Fruit fly (Drosophila melanogaster) whole organism, embryonic: ENCODE results near the gene ft.

ENCODE experiments used
- B-H2 ChIP-seq: fragments of 200-800 bp; sonication (Bioruptor generic); optimal IDR thresholded peaks from 2 replicates; lab custom pipeline; 2018; ENCODE audit warnings: missing biosample characterization, mild to moderate bottlenecking, missing genetic modification characterization
- BEAF-32 ChIP-seq: fragments of 200-800 bp; sonication (Bioruptor generic); optimal IDR thresholded peaks from 3 replicates; lab custom pipeline; 2017; ENCODE audit warnings: missing biosample characterization, missing genetic modification characterization, mild to moderate bottlenecking, moderate library complexity, missing genetic modification reagents
- Bteb2 ChIP-seq: fragments of 200-800 bp; sonication (Bioruptor generic); optimal IDR thresholded peaks from 2 replicates; lab custom pipeline; 2016; ENCODE audit warnings: missing biosample characterization, missing genetic modification characterization
- CG11093 ChIP-seq: fragments of 200-800 bp; sonication (Bioruptor generic); IDR thresholded peaks from 3 replicates; pipeline ENCODE4 v1.3.6; 2022; ENCODE audit warnings: missing biosample characterization, missing genetic modification characterization
- CG13287 ChIP-seq: fragments of 200-800 bp; sonication (Bioruptor generic); IDR thresholded peaks from 2 replicates; pipeline ENCODE4 v1.3.6; 2022; ENCODE audit warnings: missing biosample characterization, missing genetic modification characterization; ENCODE audit not compliant: partially characterized antibody
- CG14050 ChIP-seq: fragments of 200-800 bp; sonication (Bioruptor generic); IDR thresholded peaks from 3 replicates; pipeline ENCODE4 v1.3.6; 2022; ENCODE audit warnings: missing biosample characterization, missing genetic modification characterization
- CG15011 ChIP-seq: fragments of 200-800 bp; sonication (Bioruptor generic); optimal IDR thresholded peaks from 3 replicates; lab custom pipeline; 2018; ENCODE audit warnings: missing biosample characterization, mild to moderate bottlenecking, missing genetic modification characterization
- CG15514 ChIP-seq: fragments of 200-800 bp; sonication (Bioruptor generic); optimal IDR thresholded peaks from 3 replicates; lab custom pipeline; 2017; ENCODE audit warnings: missing biosample characterization, missing genetic modification characterization, mild to moderate bottlenecking, moderate library complexity, missing genetic modification reagents
- CG1602 ChIP-seq: fragments of 200-800 bp; sonication (Bioruptor generic); optimal IDR thresholded peaks from 3 replicates; lab custom pipeline; 2016; ENCODE audit warnings: missing biosample characterization, missing genetic modification characterization
- CG16779 ChIP-seq: fragments of 200-800 bp; sonication (Bioruptor generic); IDR thresholded peaks from 2 replicates; pipeline ENCODE4 v1.3.6; 2022; ENCODE audit warnings: missing biosample characterization, missing genetic modification characterization
- CG16813 ChIP-seq: fragments of 200-800 bp; sonication (Bioruptor generic); IDR thresholded peaks from 3 replicates; pipeline ENCODE4 v1.3.6; 2022; ENCODE audit warnings: missing biosample characterization, missing genetic modification characterization; ENCODE audit not compliant: partially characterized antibody
- CG17385 ChIP-seq: fragments of 200-800 bp; sonication (Bioruptor generic); optimal IDR thresholded peaks from 3 replicates; lab custom pipeline; 2018; ENCODE audit warnings: missing biosample characterization, mild to moderate bottlenecking, missing genetic modification characterization
- CG2889 ChIP-seq: fragments of 200-800 bp; sonication (Bioruptor generic); IDR thresholded peaks from 3 replicates; pipeline ENCODE4 v1.3.6; 2022; ENCODE audit warnings: missing biosample characterization, missing genetic modification characterization
- CG32532 ChIP-seq: fragments of 200-800 bp; sonication (Bioruptor generic); IDR thresholded peaks from 2 replicates; pipeline ENCODE4 v1.3.6; 2022; ENCODE audit warnings: missing biosample characterization, missing genetic modification characterization
- CG3847 ChIP-seq: fragments of 200-800 bp; sonication (Bioruptor generic); IDR thresholded peaks from 2 replicates; pipeline ENCODE4 v1.3.6; 2022; ENCODE audit warnings: missing biosample characterization, missing genetic modification characterization
- CG4282 ChIP-seq: fragments of 200-800 bp; sonication (Bioruptor generic); optimal IDR thresholded peaks from 2 replicates; lab custom pipeline; 2016; ENCODE audit warnings: missing biosample characterization, missing genetic modification characterization
- CG4424 ChIP-seq: fragments of 200-800 bp; sonication (Bioruptor generic); optimal IDR thresholded peaks from 3 replicates; lab custom pipeline; 2016; ENCODE audit warnings: missing biosample characterization, missing genetic modification characterization
- CG6854 ChIP-seq: fragments of 200-800 bp; sonication (Bioruptor generic); optimal IDR thresholded peaks from 3 replicates; lab custom pipeline; 2017; ENCODE audit warnings: missing biosample characterization, mild to moderate bottlenecking, missing genetic modification characterization
- CG7786 ChIP-seq: fragments of 200-800 bp; sonication (Bioruptor generic); optimal IDR thresholded peaks from 2 replicates; lab custom pipeline; 2016; ENCODE audit warnings: missing biosample characterization, missing genetic modification characterization
- CG7839 ChIP-seq: fragments of 200-800 bp; sonication (Bioruptor generic); optimal IDR thresholded peaks from 3 replicates; lab custom pipeline; 2018; ENCODE audit warnings: missing biosample characterization, mild to moderate bottlenecking, missing genetic modification characterization, moderate library complexity
- CG8388 ChIP-seq: fragments of 200-800 bp; sonication (Bioruptor generic); optimal IDR thresholded peaks from 2 replicates; lab custom pipeline; 2019; ENCODE audit warnings: missing biosample characterization, mild to moderate bottlenecking, missing genetic modification characterization, moderate library complexity
- CG9215 ChIP-seq: fragments of 200-800 bp; sonication (Bioruptor generic); IDR thresholded peaks from 2 replicates; pipeline ENCODE4 v1.3.6; 2022; ENCODE audit warnings: missing biosample characterization, missing genetic modification characterization
- CTCF ChIP-seq: fragments of 200-800 bp; sonication (Bioruptor generic); optimal IDR thresholded peaks from 2 replicates; lab custom pipeline; 2017; ENCODE audit warnings: missing biosample characterization, mild to moderate bottlenecking, missing genetic modification characterization, moderate library complexity
- CoRest ChIP-seq: fragments of 200-800 bp; sonication (Bioruptor generic); optimal IDR thresholded peaks from 3 replicates; lab custom pipeline; 2018; ENCODE audit warnings: missing biosample characterization, mild to moderate bottlenecking, missing genetic modification characterization, moderate library complexity
- CrebB ChIP-seq: fragments of 200-800 bp; sonication (Bioruptor generic); optimal IDR thresholded peaks from 3 replicates; lab custom pipeline; 2018; ENCODE audit warnings: missing biosample characterization, mild to moderate bottlenecking, missing genetic modification characterization
- Dek ChIP-seq: fragments of 200-800 bp; sonication (Bioruptor generic); optimal IDR thresholded peaks from 3 replicates; lab custom pipeline; 2019; ENCODE audit warnings: missing biosample characterization, mild to moderate bottlenecking, missing genetic modification characterization, moderate library complexity
- Eip74EF ChIP-seq, 2 experiments: fragments of 200-800 bp in 1 of 2; fragments of >200 bp in 1 of 2; sonication (Bioruptor generic) in 1 of 2; optimal IDR thresholded peaks; 2 replicates each; lab custom pipeline; 2017 to 2019; ENCODE audit warnings: missing biosample characterization in 2 of 2, missing genetic modification characterization in 2 of 2, mild to moderate bottlenecking in 1 of 2, moderate library complexity in 1 of 2
- MBD-R2 ChIP-seq: fragments of 200-800 bp; sonication (Bioruptor generic); IDR thresholded peaks from 2 replicates; pipeline ENCODE4 v1.3.6; 2022; ENCODE audit warnings: missing biosample characterization, missing genetic modification characterization
- Max ChIP-seq: fragments of 200-800 bp; sonication (Bioruptor generic); optimal IDR thresholded peaks from 2 replicates; lab custom pipeline; 2016; ENCODE audit warnings: missing biosample characterization, mild to moderate bottlenecking, missing genetic modification characterization
- NK7.1 ChIP-seq: fragments of 200-800 bp; sonication (Bioruptor generic); optimal IDR thresholded peaks from 3 replicates; lab custom pipeline; 2016; ENCODE audit warnings: missing biosample characterization, missing genetic modification characterization
- Pdp1 ChIP-seq, 2 experiments: fragments of 200-800 bp; sonication (Bioruptor generic); optimal IDR thresholded peaks; 3 replicates each; lab custom pipeline; 2016; ENCODE audit warnings: missing biosample characterization in 2 of 2, missing genetic modification characterization in 2 of 2, mild to moderate bottlenecking in 1 of 2, moderate library complexity in 1 of 2
- Xrp1 ChIP-seq: fragments of 200-800 bp; sonication (Bioruptor generic); IDR thresholded peaks from 2 replicates; pipeline ENCODE4 v1.3.6; 2022; ENCODE audit warnings: missing biosample characterization, missing genetic modification characterization
- ara ChIP-seq: fragments of 200-800 bp; sonication (Bioruptor generic); IDR thresholded peaks from 2 replicates; pipeline ENCODE4 v1.3.6; 2022; ENCODE audit warnings: missing biosample characterization, missing genetic modification characterization
- bcd ChIP-seq: fragments of 200-800 bp; sonication (Bioruptor generic); optimal IDR thresholded peaks from 2 replicates; lab custom pipeline; 2017; ENCODE audit warnings: missing biosample characterization, mild to moderate bottlenecking, missing genetic modification characterization
- croc ChIP-seq: fragments of 200-800 bp; sonication (Bioruptor generic); conservative IDR thresholded peaks from 3 replicates; pipeline ENCODE4 v1.3.6; 2022; ENCODE audit warnings: missing biosample characterization, missing genetic modification characterization
- dan ChIP-seq: fragments of 200-800 bp; sonication (Bioruptor generic); IDR thresholded peaks from 2 replicates; pipeline ENCODE4 v1.3.6; 2022; ENCODE audit warnings: missing biosample characterization, missing genetic modification characterization
- dmrt11E ChIP-seq: fragments of 200-800 bp; sonication (Bioruptor generic); optimal IDR thresholded peaks from 3 replicates; lab custom pipeline; 2018; ENCODE audit warnings: missing biosample characterization, mild to moderate bottlenecking, missing genetic modification characterization, moderate library complexity
- dysf ChIP-seq: fragments of 200-800 bp; sonication (Bioruptor generic); IDR thresholded peaks from 3 replicates; pipeline ENCODE4 v1.3.6; 2022; ENCODE audit warnings: missing biosample characterization, missing genetic modification characterization
- gfzf ChIP-seq: fragments of 200-800 bp; sonication (Bioruptor generic); optimal IDR thresholded peaks from 2 replicates; lab custom pipeline; 2016; ENCODE audit warnings: missing biosample characterization, mild to moderate bottlenecking, missing genetic modification characterization, moderate library complexity
- hb ChIP-seq: fragments of 200-800 bp; sonication (Bioruptor generic); IDR thresholded peaks from 3 replicates; pipeline ENCODE4 v1.3.6; 2022; ENCODE audit warnings: missing biosample characterization, missing genetic modification characterization; ENCODE audit not compliant: partially characterized antibody
- kah ChIP-seq: fragments of 200-800 bp; sonication (Bioruptor generic); optimal IDR thresholded peaks from 2 replicates; lab custom pipeline; 2018; ENCODE audit warnings: missing biosample characterization, mild to moderate bottlenecking, missing genetic modification characterization
- ken ChIP-seq: fragments of 200-800 bp; sonication (Bioruptor generic); IDR thresholded peaks from 3 replicates; pipeline ENCODE4 v1.3.6; 2022; ENCODE audit warnings: missing biosample characterization, missing genetic modification characterization
- klu ChIP-seq: fragments of 200-800 bp; sonication (Bioruptor generic); IDR thresholded peaks from 2 replicates; pipeline ENCODE4 v1.3.6; 2022; ENCODE audit warnings: missing biosample characterization, missing genetic modification characterization
- nmo ChIP-seq: fragments of 200-800 bp; sonication (Bioruptor generic); optimal IDR thresholded peaks from 2 replicates; lab custom pipeline; 2018; ENCODE audit warnings: missing biosample characterization, mild to moderate bottlenecking, missing genetic modification characterization, moderate library complexity
- p53 ChIP-seq: fragments of 200-800 bp; sonication (Bioruptor generic); optimal IDR thresholded peaks from 2 replicates; lab custom pipeline; 2016; ENCODE audit warnings: missing biosample characterization, missing genetic modification characterization
- pho ChIP-seq: fragments of 200-800 bp; sonication (Bioruptor generic); optimal IDR thresholded peaks from 2 replicates; lab custom pipeline; 2016; ENCODE audit warnings: missing biosample characterization, missing genetic modification characterization
- phol ChIP-seq: fragments of 200-800 bp; sonication (Bioruptor generic); optimal IDR thresholded peaks from 3 replicates; lab custom pipeline; 2018; ENCODE audit warnings: missing biosample characterization, mild to moderate bottlenecking, missing genetic modification characterization, moderate library complexity
- rib ChIP-seq: fragments of 200-800 bp; sonication (Bioruptor generic); IDR thresholded peaks from 2 replicates; pipeline ENCODE4 v1.3.6; 2022; ENCODE audit warnings: missing biosample characterization, missing genetic modification characterization
- ssp ChIP-seq: fragments of 200-800 bp; sonication (Bioruptor generic); IDR thresholded peaks from 2 replicates; pipeline ENCODE4 v1.3.6; 2022; ENCODE audit warnings: missing biosample characterization, missing genetic modification characterization
- stwl ChIP-seq: fragments of 200-800 bp; sonication (Bioruptor generic); optimal IDR thresholded peaks from 3 replicates; lab custom pipeline; 2018; ENCODE audit warnings: missing biosample characterization, mild to moderate bottlenecking, missing genetic modification characterization, moderate library complexity
- trem ChIP-seq: fragments of 200-800 bp; optimal IDR thresholded peaks from 3 replicates; lab custom pipeline; 2019; ENCODE audit warnings: missing biosample characterization, mild to moderate bottlenecking, missing genetic modification characterization, moderate library complexity
- tx ChIP-seq: fragments of 200-800 bp; sonication (Bioruptor generic); optimal IDR thresholded peaks from 2 replicates; lab custom pipeline; 2016; ENCODE audit warnings: missing biosample characterization, missing genetic modification characterization

ft gene

dm6 chr2L:4197913-4198319 is 23.7 kb downstream of the ft start, which contains the start of gene Naprt (continued):
- TF ChIP-seq CrebB (tag; lab: Kevin White, UChicago) (no peak), Dek (tag; lab: Kevin White, UChicago) (peak; percentile 13), CoRest (peak; percentile 33), stwl (tag; lab: Kevin White, UChicago) (peak; percentile 30), Pdp1 (GFP tag; optimal IDR thresholded peaks at IDR 0.05; lab: Kevin White, UChicago) (no peak), gfzf (GFP tag; lab: Kevin White, UChicago) (peak; percentile 60), CG6854 (no peak), nmo (GFP tag; lab: Kevin White, UChicago) (peak; percentile 48), MBD-R2 (GFP tag; lab: Robert Waterston, UW) (peak; percentile 68), CG7786 (GFP tag; lab: Kevin White, UChicago) (no peak), Bteb2 (GFP tag; lab: Kevin White, UChicago) (no peak), dysf (GFP tag; lab: Robert Waterston, UW) (no peak), ara (GFP tag; lab: Robert Waterston, UW) (no peak), CTCF (GFP tag; lab: Kevin White, UChicago) (no peak), CG2889 (no peak), klu (GFP tag; lab: Robert Waterston, UW) (no peak), dmrt11E (tag; lab: Kevin White, UChicago) (no peak), CG16779 (GFP tag; lab: Robert Waterston, UW) (no peak), CG16813 (GFP tag; lab: Robert Waterston, UW) (no peak), CG32532 (GFP tag; lab: Robert Waterston, UW) (peak; percentile 29; the same call in 1 of the 2 replicates), bcd (GFP tag; lab: Kevin White, UChicago) (no peak), CG4282 (no peak), CG14050 (GFP tag; lab: Robert Waterston, UW) (no peak), CG15514 (GFP tag; lab: Kevin White, UChicago) (peak; percentile 43), rib (no peak), CG3847 (GFP tag; lab: Robert Waterston, UW) (no peak), dan (no peak), CG4424 (GFP tag; lab: Kevin White, UChicago) (no peak), CG17385 (GFP tag; lab: Kevin White, UChicago) (peak; percentile 94), CG15011 (GFP tag; lab: Kevin White, UChicago) (no peak), CG7839 (tag; lab: Kevin White, UChicago) (no peak), CG8388 (GFP tag; lab: Kevin White, UChicago) (no peak), kah (GFP tag; lab: Kevin White, UChicago) (no peak), CG11093 (GFP tag; lab: Robert Waterston, UW) (no peak), tx (no peak), B-H2 (GFP tag; lab: Kevin White, UChicago) (no peak), hb (no peak), Xrp1 (GFP tag; lab: Robert Waterston, UW) (no peak), CG13287 (GFP tag; lab: Robert Waterston, UW) (no peak), croc (no peak), CG9215 (GFP tag; lab: Robert Waterston, UW) (no peak), Max (GFP tag; lab: Kevin White, UChicago) (no peak), p53 (GFP tag; lab: Kevin White, UChicago) (no peak), ken (GFP tag; lab: Robert Waterston, UW) (no peak), CG1602 (no peak), BEAF-32 (GFP tag; lab: Kevin White, UChicago) (peak; percentile 0), pho (GFP tag; lab: Kevin White, UChicago) (peak; percentile 16), phol (peak; percentile 24), NK7.1 (GFP tag; lab: Kevin White, UChicago) (no peak), trem (tag; lab: Kevin White, UChicago) (peak; percentile 35), ssp (no peak), Eip74EF (GFP tag; optimal IDR thresholded peaks at IDR 0.05; lab: Kevin White, UChicago) (no peak)
